Fruit fly (Drosophila melanogaster): ENCODE results near the gene TBC1D5.

TBC1D5 gene

DNA sequence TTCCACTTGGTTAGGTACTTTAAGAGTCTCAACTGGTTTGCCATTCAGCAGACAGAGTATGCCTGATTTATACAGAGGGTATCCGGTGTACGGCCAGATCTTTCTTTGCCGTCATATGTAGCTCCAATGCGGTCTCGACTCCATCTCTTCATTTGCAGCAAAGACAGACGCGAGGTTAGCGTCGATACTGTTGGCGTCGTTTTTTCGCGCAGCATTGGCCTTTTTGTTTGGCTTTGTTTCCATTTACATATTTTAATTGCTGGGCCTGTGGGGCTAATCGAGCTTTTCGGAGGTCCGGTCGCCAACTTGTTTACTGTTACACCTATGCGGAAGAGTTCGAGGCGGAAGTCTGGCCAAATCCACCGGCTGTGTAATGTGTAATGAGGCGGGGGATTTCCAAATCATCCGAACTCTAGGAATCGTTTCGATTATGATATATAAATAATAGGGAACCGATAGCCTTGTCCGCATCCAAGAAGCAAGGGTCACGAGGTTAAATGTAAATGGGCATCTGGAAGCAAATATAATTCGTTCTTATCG is 2.5 kb upstream of the TBC1D5 start (continued):
- TF ChIP-seq CG4707 (GFP tag; optimal IDR thresholded peaks at IDR 0.05) (no peak), CG7372 (GFP tag; IDR thresholded peaks at IDR 0.05) (no peak), CG12744 (GFP tag; optimal IDR thresholded peaks at IDR 0.05) (no peak), CG4617 (GFP tag; optimal IDR thresholded peaks at IDR 0.05; ENCODE audit: borderline replicate concordance) (no peak), nau (GFP tag; optimal IDR thresholded peaks at IDR 0.05) (no peak), Max (GFP tag; optimal IDR thresholded peaks at IDR 0.05) (no peak), CG7745 (tag; optimal IDR thresholded peaks at IDR 0.05) (no peak), pita (GFP tag; optimal IDR thresholded peaks at IDR 0.05) (no peak), otp (GFP tag; IDR thresholded peaks at IDR 0.05) (no peak), Ada2b (GFP tag; IDR thresholded peaks at IDR 0.05) (no peak), CG11247 (GFP tag; IDR thresholded peaks at IDR 0.05) (no peak), pho (GFP tag; optimal IDR thresholded peaks at IDR 0.05) (no peak), CG8944 (GFP tag; optimal IDR thresholded peaks at IDR 0.05) (no peak), CG12219 (GFP tag; optimal IDR thresholded peaks at IDR 0.05) (no peak), Jarid2 (GFP tag; optimal IDR thresholded peaks at IDR 0.05) (no peak), Antp (GFP tag; optimal IDR thresholded peaks at IDR 0.05) (no peak), HLH4C (GFP tag; IDR thresholded peaks at IDR 0.05; ENCODE audit: partially characterized antibody) (no peak), sd (tag; optimal IDR thresholded peaks at IDR 0.05) (peak; percentile 44), ttk (GFP tag; IDR thresholded peaks at IDR 0.05) (no peak), ato (GFP tag; IDR thresholded peaks at IDR 0.05; ENCODE audit: partially characterized antibody) (no peak), CG15514 (GFP tag; optimal IDR thresholded peaks at IDR 0.05) (no peak), sr (GFP tag; IDR thresholded peaks at IDR 0.05) (no peak), Bteb2 (GFP tag; optimal IDR thresholded peaks at IDR 0.05) (no peak), bowl (GFP tag; IDR thresholded peaks at IDR 0.05) (no peak), HLH3B (GFP tag; IDR thresholded peaks at IDR 0.05) (no peak), ftz-f1 (GFP tag; optimal IDR thresholded peaks at IDR 0.05) (no peak), Blimp-1 (GFP tag; optimal IDR thresholded peaks at IDR 0.05) (no peak), Abd-B (GFP tag; optimal IDR thresholded peaks at IDR 0.05) (no peak), CG9932 (GFP tag; IDR thresholded peaks at IDR 0.05) (0 out of 2 replicates have a peak, but pooled peaks have one; percentile 8), CG12391 (tag; optimal IDR thresholded peaks at IDR 0.05) (no peak), CrebB (tag; optimal IDR thresholded peaks at IDR 0.05) (no peak), fd3F (GFP tag; optimal IDR thresholded peaks at IDR 0.05) (no peak), CG2129 (GFP tag; IDR thresholded peaks at IDR 0.05; ENCODE audit: partially characterized antibody) (no peak), CG12155 (GFP tag; optimal IDR thresholded peaks at IDR 0.05) (no peak), Bdp1 (GFP tag; optimal IDR thresholded peaks at IDR 0.05) (no peak), ci (GFP tag; IDR thresholded peaks at IDR 0.05) (no peak), Lhr (GFP tag; optimal IDR thresholded peaks at IDR 0.05) (no peak), shn (GFP tag; optimal IDR thresholded peaks at IDR 0.05) (no peak), Med (GFP tag) (peak; percentile 42), Deaf1 (tag; optimal IDR thresholded peaks at IDR 0.05) (no peak)

DNA sequence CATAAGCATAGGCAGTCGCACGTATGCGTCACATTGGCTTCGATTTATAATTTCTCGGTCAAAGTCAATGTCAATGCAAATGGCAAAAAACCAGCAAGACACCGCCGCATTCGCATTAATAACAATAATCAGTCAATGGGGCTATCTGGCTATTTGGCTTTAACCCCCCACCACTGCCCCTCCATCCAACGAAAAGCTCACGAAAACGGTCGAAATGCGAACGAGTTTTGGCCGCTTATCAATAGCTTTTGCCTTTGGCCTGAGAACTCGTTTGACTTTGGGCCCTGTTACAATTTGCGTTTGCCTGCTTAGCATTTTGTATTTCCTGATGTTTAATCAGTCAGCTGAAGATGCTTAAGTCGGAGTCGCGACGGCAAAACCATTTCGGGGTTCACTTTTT is 1.7 kb upstream of the TBC1D5 start:
- TF ChIP-seq schlank (tag; optimal IDR thresholded peaks at IDR 0.05): no peak
- no peak for TF ChIP-seq en (GFP tag; optimal IDR thresholded peaks at IDR 0.05)
- no peak for TF ChIP-seq Neu2 (GFP tag; optimal IDR thresholded peaks at IDR 0.05; ENCODE audit: borderline replicate concordance)
- no peak for TF ChIP-seq CG6813 (GFP tag; optimal IDR thresholded peaks at IDR 0.05)
- TF ChIP-seq CG15011 (GFP tag; optimal IDR thresholded peaks at IDR 0.05): no peak
- no peak for TF ChIP-seq MBD-R2 (GFP tag; IDR thresholded peaks at IDR 0.05)
- no peak for TF ChIP-seq CG8089 (GFP tag; optimal IDR thresholded peaks at IDR 0.05)
- TF ChIP-seq CG17186 (GFP tag; optimal IDR thresholded peaks at IDR 0.05): no peak
- no peak for TF ChIP-seq pita (GFP tag; optimal IDR thresholded peaks at IDR 0.05)
- TF ChIP-seq HLHmδ (GFP tag; optimal IDR thresholded peaks at IDR 0.05): no peak
- TF ChIP-seq az2 (GFP tag; optimal IDR thresholded peaks at IDR 0.05): no peak
- TF ChIP-seq vvl (GFP tag; IDR thresholded peaks at IDR 0.05): peak; percentile 72; the same call in 1 of the 2 replicates
- peak; percentile 52; the same call in 1 of the 2 replicates for TF ChIP-seq crol (GFP tag; IDR thresholded peaks at IDR 0.05)
- no peak for TF ChIP-seq CG12104 (GFP tag; optimal IDR thresholded peaks at IDR 0.05)

Measured in whole organism, embryonic.